Worm (Caenorhabditis elegans) whole organism, L4 larva: ENCODE results near the gene grd-5.

Experiments
- F26F4.8 ChIP-seq: fragments of 200-800 bp; sonication (Bioruptor generic); conservative IDR thresholded peaks from 2 replicates; pipeline ENCODE4 v1.3.6; 2022; ENCODE audit warnings: missing genetic modification characterization, missing compliant biosample characterization
- F49E8.2 ChIP-seq: sonication (generic microtip); optimal IDR thresholded peaks from 2 replicates; lab custom pipeline; 2016; ENCODE audit warnings: missing compliant biosample characterization, mild to moderate bottlenecking, missing genetic modification characterization, borderline replicate concordance
- Y48G9A.11 ChIP-seq: fragments of 200-800 bp; sonication (Bioruptor generic); IDR thresholded peaks from 2 replicates; pipeline ENCODE4 v1.3.6; 2022; ENCODE audit warnings: missing genetic modification reagents, missing genetic modification characterization, missing compliant biosample characterization
- ZK337.2 ChIP-seq: fragments of 200-800 bp; sonication (Bioruptor generic); IDR thresholded peaks from 2 replicates; pipeline ENCODE4 v1.3.6; 2022; ENCODE audit warnings: missing genetic modification reagents, missing genetic modification characterization, missing compliant biosample characterization
- aha-1 ChIP-seq: fragments of 150-350 bp; peaks from one replicate; lab custom pipeline; 2014; ENCODE audit warnings: missing biosample characterization, missing genetic modification characterization
- aly-2 ChIP-seq: sonication (generic microtip); optimal IDR thresholded peaks from 2 replicates; lab custom pipeline; 2018; ENCODE audit warnings: missing biosample characterization, missing genetic modification characterization
- ceh-20 ChIP-seq: fragments of 200-800 bp; sonication (Bioruptor generic); IDR thresholded peaks from 2 replicates; pipeline ENCODE4 v1.3.6; 2022; ENCODE audit warnings: missing genetic modification reagents, missing genetic modification characterization, missing compliant biosample characterization
- ceh-32 ChIP-seq: sonication (generic microtip); optimal IDR thresholded peaks from 2 replicates; lab custom pipeline; 2016; ENCODE audit warnings: mild to moderate bottlenecking, missing genetic modification characterization, missing compliant biosample characterization; ENCODE audit not compliant: poor library complexity
- cey-2 ChIP-seq: sonication (generic microtip); optimal IDR thresholded peaks from 3 replicates; lab custom pipeline; 2017; ENCODE audit warnings: missing genetic modification characterization, mild to moderate bottlenecking, missing compliant biosample characterization, antibody characterized with exemption, borderline replicate concordance; ENCODE audit not compliant: insufficient read depth
- daf-12 ChIP-seq: fragments of 150-350 bp; optimal IDR thresholded peaks from 2 replicates; lab custom pipeline; 2014; ENCODE audit warnings: missing biosample characterization, missing genetic modification reagents, missing genetic modification characterization
- daf-19 ChIP-seq: fragments of 200-800 bp; sonication (Bioruptor generic); conservative IDR thresholded peaks from 2 replicates; pipeline ENCODE4 v1.3.6; 2022; ENCODE audit warnings: missing genetic modification characterization, missing compliant biosample characterization
- dmd-6 ChIP-seq: fragments of 200-800 bp; sonication (Bioruptor generic); IDR thresholded peaks from 2 replicates; pipeline ENCODE4 v1.3.6; 2022; ENCODE audit warnings: missing genetic modification reagents, missing genetic modification characterization, missing compliant biosample characterization
- dmd-8 ChIP-seq: fragments of 200-800 bp; sonication (Bioruptor generic); IDR thresholded peaks from 2 replicates; pipeline ENCODE4 v1.3.6; 2022; ENCODE audit warnings: missing genetic modification characterization, missing compliant biosample characterization
- duxl-1 ChIP-seq: sonication (generic microtip); optimal IDR thresholded peaks from 2 replicates; lab custom pipeline; 2016; ENCODE audit warnings: mild to moderate bottlenecking, missing genetic modification characterization, moderate library complexity, missing compliant biosample characterization; ENCODE audit not compliant: poor library complexity
- fos-1 ChIP-seq: fragments of 150-350 bp; optimal IDR thresholded peaks from 2 replicates; lab custom pipeline; 2014; ENCODE audit warnings: missing biosample characterization, missing genetic modification characterization
- hif-1 ChIP-seq, 2 experiments: sonication (generic microtip); optimal IDR thresholded peaks; 2 replicates each; lab custom pipeline; 2016 to 2017; ENCODE audit warnings: missing compliant biosample characterization in 2 of 2, missing genetic modification characterization in 2 of 2, missing genetic modification reagents in 2 of 2, missing genotype in 2 of 2, mild to moderate bottlenecking in 1 of 2
- hlh-11 ChIP-seq: fragments of 200-800 bp; sonication (Bioruptor generic); optimal IDR thresholded peaks from 2 replicates; lab custom pipeline; 2018; ENCODE audit warnings: mild to moderate bottlenecking, missing genetic modification characterization, missing compliant biosample characterization
- hlh-30 ChIP-seq: sonication (generic microtip); optimal IDR thresholded peaks from 2 replicates; lab custom pipeline; 2017; ENCODE audit warnings: antibody characterized with exemption, mild to moderate bottlenecking, missing genetic modification characterization, missing compliant biosample characterization; ENCODE audit not compliant: insufficient read depth
- lin-29 ChIP-seq: fragments of 200-800 bp; sonication (Bioruptor generic); IDR thresholded peaks from 2 replicates; pipeline ENCODE4 v1.3.6; 2022; ENCODE audit warnings: missing genetic modification reagents, missing genetic modification characterization, missing compliant biosample characterization
- lin-38 ChIP-seq: fragments of 200-800 bp; sonication (Bioruptor generic); IDR thresholded peaks from 2 replicates; pipeline ENCODE4 v1.3.6; 2022; ENCODE audit warnings: missing genetic modification reagents, missing genetic modification characterization, missing compliant biosample characterization
- lsy-2 ChIP-seq, 2 experiments: fragments of 150-350 bp in 1 of 2; sonication (generic microtip) in 1 of 2; optimal IDR thresholded peaks; 2 replicates each; lab custom pipeline; 2014 to 2017; ENCODE audit warnings: missing biosample characterization in 2 of 2, missing genetic modification characterization in 2 of 2
- madf-9 ChIP-seq: fragments of 200-800 bp; sonication (Bioruptor generic); conservative IDR thresholded peaks from 2 replicates; pipeline ENCODE4 v1.3.6; 2022; ENCODE audit warnings: missing genetic modification reagents, missing genetic modification characterization, missing compliant biosample characterization
- mdt-29 ChIP-seq: fragments of 200-800 bp; sonication (Bioruptor generic); IDR thresholded peaks from 2 replicates; pipeline ENCODE4 v1.3.6; 2022; ENCODE audit warnings: missing genetic modification reagents, missing genetic modification characterization, missing compliant biosample characterization
- mep-1 ChIP-seq: fragments of 150-350 bp; sonication (generic microtip); optimal IDR thresholded peaks from 3 replicates; lab custom pipeline; 2014; ENCODE audit warnings: missing biosample characterization, missing genetic modification characterization
- mes-2 ChIP-seq: sonication (generic microtip); optimal IDR thresholded peaks from 2 replicates; lab custom pipeline; 2016; ENCODE audit warnings: missing genotype, mild to moderate bottlenecking, missing genetic modification characterization, missing compliant biosample characterization; ENCODE audit not compliant: poor library complexity, severe bottlenecking
- mxl-2 ChIP-seq: fragments of 200-800 bp; sonication (Bioruptor generic); conservative IDR thresholded peaks from 2 replicates; pipeline ENCODE4 v1.3.6; 2022; ENCODE audit warnings: missing genetic modification reagents, missing genetic modification characterization, missing compliant biosample characterization
- mxl-3 ChIP-seq: fragments of 200-800 bp; sonication (Bioruptor generic); optimal IDR thresholded peaks from 2 replicates; lab custom pipeline; 2018; ENCODE audit warnings: mild to moderate bottlenecking, missing genetic modification characterization, missing compliant biosample characterization
- nhr-102 ChIP-seq: sonication (generic microtip); optimal IDR thresholded peaks from 2 replicates; lab custom pipeline; 2016; ENCODE audit warnings: mild to moderate bottlenecking, missing genetic modification characterization, moderate library complexity, missing compliant biosample characterization
- nhr-28 ChIP-seq: fragments of 150-350 bp; optimal IDR thresholded peaks from 2 replicates; lab custom pipeline; 2014; ENCODE audit warnings: missing biosample characterization, missing genetic modification characterization
- nhr-48 ChIP-seq: sonication (generic microtip); optimal IDR thresholded peaks from 2 replicates; lab custom pipeline; 2016; ENCODE audit warnings: mild to moderate bottlenecking, missing genetic modification characterization, missing compliant biosample characterization
- nhr-6 ChIP-seq: fragments of 150-350 bp; optimal IDR thresholded peaks from 2 replicates; lab custom pipeline; 2014; ENCODE audit warnings: missing biosample characterization, missing genetic modification characterization
- pha-4 ChIP-seq, 2 experiments: fragments of 150-350 bp in 1 of 2; fragments of 200-800 bp in 1 of 2; sonication (Bioruptor generic) in 1 of 2; IDR thresholded peaks in 1 of 2; optimal IDR thresholded peaks in 1 of 2; 2 replicates each; pipeline versions ENCODE4 v1.3.6 to Lab custom; 2014 to 2022; ENCODE audit warnings: missing genetic modification characterization in 2 of 2, missing genetic modification reagents in 2 of 2, missing biosample characterization in 1 of 2, missing compliant biosample characterization in 1 of 2
- php-3 ChIP-seq: fragments of 200-800 bp; sonication (Bioruptor generic); IDR thresholded peaks from 2 replicates; pipeline ENCODE4 v1.3.6; 2022; ENCODE audit warnings: missing genetic modification reagents, missing genetic modification characterization, missing compliant biosample characterization
- pqm-1 ChIP-seq: sonication (generic microtip); optimal IDR thresholded peaks from 2 replicates; lab custom pipeline; 2017; ENCODE audit warnings: missing biosample characterization, missing genetic modification characterization
- rbr-2 ChIP-seq: sonication (generic microtip); optimal IDR thresholded peaks from 2 replicates; lab custom pipeline; 2016; ENCODE audit warnings: missing genotype, missing genetic modification characterization, missing compliant biosample characterization
- skn-1 ChIP-seq: fragments of 150-350 bp; optimal IDR thresholded peaks from 2 replicates; lab custom pipeline; 2014; ENCODE audit warnings: missing biosample characterization, missing genetic modification characterization
- snpc-1.2 ChIP-seq: fragments of 200-800 bp; sonication (Bioruptor generic); IDR thresholded peaks from 2 replicates; pipeline ENCODE4 v1.3.6; 2022; ENCODE audit warnings: missing genetic modification reagents, missing genetic modification characterization, missing compliant biosample characterization
- spr-3 ChIP-seq: fragments of 200-800 bp; sonication (Bioruptor generic); optimal IDR thresholded peaks from 2 replicates; lab custom pipeline; 2018; ENCODE audit warnings: mild to moderate bottlenecking, missing genetic modification characterization, missing compliant biosample characterization
- tra-1 ChIP-seq: fragments of 200-800 bp; sonication (Bioruptor generic); IDR thresholded peaks from 2 replicates; pipeline ENCODE4 v1.3.6; 2022; ENCODE audit warnings: missing genetic modification reagents, missing genetic modification characterization, missing compliant biosample characterization
- unc-62 ChIP-seq, 3 experiments: fragments of 150-350 bp in 1 of 3; sonication (generic microtip); optimal IDR thresholded peaks in 2 of 3; peaks in 1 of 3; 1 replicate in 1 of 3; 2 replicates in 2 of 3; lab custom pipeline; 2014 to 2017; ENCODE audit warnings: missing biosample characterization in 3 of 3, missing genetic modification characterization in 3 of 3, missing genetic modification reagents in 3 of 3, missing genotype in 1 of 3
- zfp-3 ChIP-seq: fragments of 200-800 bp; sonication (Bioruptor generic); conservative IDR thresholded peaks from 2 replicates; pipeline ENCODE4 v1.3.6; 2022; ENCODE audit warnings: missing genetic modification reagents, missing genetic modification characterization, missing compliant biosample characterization

grd-5 gene

ce11 chrV:8651007-8651711 lies 32.3 kb downstream of the grd-5 start (continued):
- TF ChIP-seq nhr-48 (tag; lab: Kevin White, UChicago) (peak; percentile 94), hif-1 (tag; optimal IDR thresholded peaks at IDR 0.05; lab: Kevin White, UChicago) (peak in 1 of 2 experiments; percentile 37), Y48G9A.11 (no peak), zfp-3 (no peak), F26F4.8 (GFP tag; lab: Robert Waterston, UW) (no peak), ceh-20 (peak; percentile 78), aly-2 (tag; lab: Kevin White, UChicago) (no peak), nhr-102 (tag; lab: Kevin White, UChicago) (peak; percentile 93)

ce11 chrV:8652177-8652576 lies 33.3 kb downstream of the grd-5 start:
- no peak for TF ChIP-seq ceh-32 (tag; lab: Kevin White, UChicago)
- TF ChIP-seq mxl-3 (GFP tag; lab: Kevin White, UChicago), result peak; percentile 1
- TF ChIP-seq aha-1 (tag; lab: Kevin White, UChicago), result peak; percentile 81
- TF ChIP-seq nhr-6 (tag; lab: Kevin White, UChicago), result no peak
- TF ChIP-seq nhr-28, result peak; percentile 6
- peak; percentile 5 for TF ChIP-seq hlh-11 (tag; lab: Kevin White, UChicago)
- TF ChIP-seq lsy-2 (tag; optimal IDR thresholded peaks at IDR 0.05; lab: Kevin White, UChicago), result no peak
- no peak for TF ChIP-seq cey-2 (tag; lab: Kevin White, UChicago)
- no peak for TF ChIP-seq spr-3
- peak in 1 of 2 experiments; percentile 93 for TF ChIP-seq unc-62 (GFP tag; optimal IDR thresholded peaks at IDR 0.05 in 1 of 2; lab: Kevin White, UChicago)
- TF ChIP-seq unc-62 (tag; optimal IDR thresholded peaks at IDR 0.05; lab: Kevin White, UChicago), result no peak

- no peak for TF ChIP-seq skn-1 (tag; lab: Kevin White, UChicago)
- peak; percentile 92 for TF ChIP-seq dmd-6
- 0 out of 2 replicates have a peak, but pooled peaks have one; percentile 27 for TF ChIP-seq mxl-2 (GFP tag; lab: Robert Waterston, UW)
- TF ChIP-seq nhr-48 (tag; lab: Kevin White, UChicago), result peak; percentile 67
- TF ChIP-seq duxl-1, result no peak
- peak; percentile 91 for TF ChIP-seq ceh-20
- no peak for TF ChIP-seq pha-4 (GFP tag; IDR thresholded peaks at IDR 0.05; lab: Robert Waterston, UW)
- no peak for TF ChIP-seq pha-4 (tag; optimal IDR thresholded peaks at IDR 0.05; lab: Kevin White, UChicago)
- no peak for TF ChIP-seq mes-2 (tag; lab: Kevin White, UChicago)
- TF ChIP-seq hlh-30 (tag; lab: Kevin White, UChicago), result peak; percentile 10
- no peak for TF ChIP-seq ZK337.2
- no peak for TF ChIP-seq mdt-29 (GFP tag; lab: Robert Waterston, UW)
- TF ChIP-seq nhr-28, result peak; percentile 61
- no peak for TF ChIP-seq daf-19 (GFP tag; lab: Robert Waterston, UW)
- peak in 1 of 2 experiments; percentile 92 for TF ChIP-seq unc-62 (GFP tag; optimal IDR thresholded peaks at IDR 0.05 in 1 of 2; lab: Kevin White, UChicago)
- TF ChIP-seq unc-62 (tag; optimal IDR thresholded peaks at IDR 0.05; lab: Kevin White, UChicago), result no peak
- no peak for TF ChIP-seq F49E8.2 (tag; lab: Kevin White, UChicago)
- peak; percentile 63 for TF ChIP-seq hlh-11 (tag; lab: Kevin White, UChicago)
- no peak for TF ChIP-seq dmd-8 (GFP tag; lab: Robert Waterston, UW)
- TF ChIP-seq php-3, result peak; percentile 88
- TF ChIP-seq rbr-2 (tag; lab: Kevin White, UChicago), result no peak
- peak; percentile 30 to 73 for TF ChIP-seq hif-1 (tag; optimal IDR thresholded peaks at IDR 0.05; lab: Kevin White, UChicago)
- no peak for TF ChIP-seq lin-29 (GFP tag; lab: Robert Waterston, UW)
- TF ChIP-seq mep-1 (tag; lab: Kevin White, UChicago), result no peak
- TF ChIP-seq aha-1 (tag; lab: Kevin White, UChicago), result peak; percentile 87
- no peak for TF ChIP-seq lin-38 (GFP tag; lab: Robert Waterston, UW)
- no peak for TF ChIP-seq madf-9 (GFP tag; lab: Robert Waterston, UW)
- TF ChIP-seq pqm-1 (tag; lab: Kevin White, UChicago), result no peak
- no peak for TF ChIP-seq daf-12 (tag; lab: Kevin White, UChicago)
- TF ChIP-seq tra-1, result peak; percentile 89; the same call in 1 of the 2 replicates
- TF ChIP-seq snpc-1.2 (GFP tag; lab: Robert Waterston, UW), result no peak
- TF ChIP-seq fos-1, result no peak
Observed at ce11 chrV:8653080-8653821, 34.4 kb downstream of the grd-5 start.
